Worm (Caenorhabditis elegans): Measurements from ENCODE around the gene R02E4.1.
A peak's percentile ranks its signal among the peaks of the same experiment; 100 is the strongest.

R02E4.1 gene

DNA sequence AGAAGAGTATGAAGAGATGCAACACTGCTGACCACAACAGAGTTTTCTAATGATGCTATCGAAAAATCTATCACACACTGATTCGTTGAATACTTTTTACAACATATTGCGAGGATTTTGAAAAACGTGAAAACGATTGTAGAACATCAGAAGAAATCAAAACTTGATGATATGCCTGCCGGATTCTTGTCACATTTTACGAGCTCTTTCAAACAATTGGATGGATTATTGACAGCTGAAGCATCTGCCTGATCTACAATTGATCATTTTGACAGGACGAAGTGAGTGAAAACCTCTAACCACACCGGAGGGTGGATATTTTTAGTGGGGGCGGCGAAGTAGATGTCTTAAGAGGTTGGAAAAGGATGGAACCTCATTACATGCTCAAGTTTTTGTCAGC is 31.8 kb downstream of the R02E4.1 start:
- no peak for TF ChIP-seq nhr-90 (tag; optimal IDR thresholded peaks at IDR 0.05; ENCODE audit: poor library complexity)
- TF ChIP-seq dpl-1 (GFP tag; optimal IDR thresholded peaks at IDR 0.05), result no peak
- no peak for TF ChIP-seq ceh-8 (GFP tag; optimal IDR thresholded peaks at IDR 0.05)
- no peak for TF ChIP-seq pqm-1 (tag; optimal IDR thresholded peaks at IDR 0.05)
- TF ChIP-seq pax-3 (tag; optimal IDR thresholded peaks at IDR 0.05), result no peak
- no peak for TF ChIP-seq sox-4 (tag; optimal IDR thresholded peaks at IDR 0.05)
- no peak for TF ChIP-seq egl-13 (tag; optimal IDR thresholded peaks at IDR 0.05)

DNA sequence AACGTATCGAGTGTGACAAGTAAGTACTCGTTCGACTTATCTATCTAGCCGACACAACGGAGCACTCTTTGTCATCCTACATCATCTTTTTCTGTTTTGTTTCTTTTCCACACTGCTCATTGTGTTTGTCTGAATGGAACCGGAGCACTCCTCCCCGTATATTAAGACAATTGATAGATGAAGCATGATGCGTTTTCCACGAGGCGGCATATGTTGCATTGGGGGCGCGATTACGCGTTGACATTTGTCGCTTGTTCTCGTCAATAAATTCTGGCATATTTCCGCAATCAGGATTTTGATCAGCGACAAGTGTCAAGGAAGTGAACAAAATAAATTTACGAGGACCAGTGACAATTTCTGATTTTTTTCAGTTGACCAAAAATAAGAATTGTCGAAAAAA is 36.2 kb downstream of the R02E4.1 start:
- peak; percentile 62 for TF ChIP-seq lin-14 (GFP tag; optimal IDR thresholded peaks at IDR 0.05)
- no peak for TF ChIP-seq fkh-4 (tag; optimal IDR thresholded peaks at IDR 0.05; ENCODE audit: borderline replicate concordance)
- peak; percentile 2 for TF ChIP-seq nhr-71 (tag; optimal IDR thresholded peaks at IDR 0.05)

- no peak for TF ChIP-seq efl-1 (optimal IDR thresholded peaks at IDR 0.05)
- TF ChIP-seq efl-1 (GFP tag; optimal IDR thresholded peaks at IDR 0.05 in 1 of 2), result peak in 1 of 2 experiments; percentile 20
- no peak for TF ChIP-seq nhr-90 (tag; optimal IDR thresholded peaks at IDR 0.05; ENCODE audit: poor library complexity)
- TF ChIP-seq mef-2 (tag; optimal IDR thresholded peaks at IDR 0.05), result no peak
- TF ChIP-seq rnt-1 (tag; optimal IDR thresholded peaks at IDR 0.05), result no peak
Measured at ce11 chrX:4061968-4062367, 42.4 kb downstream of the R02E4.1 start.
